Fruit fly (Drosophila melanogaster) whole organism, embryonic: ENCODE measurements around the gene wls.

ENCODE experiments used
- ATbp ChIP-seq: fragments of 200-800 bp; sonication (Bioruptor generic); optimal IDR thresholded peaks from 2 replicates; lab custom pipeline; 2017; ENCODE audit warnings: missing biosample characterization, mild to moderate bottlenecking, missing genetic modification characterization, missing genetic modification reagents
- Atf-2 ChIP-seq: fragments of 200-800 bp; sonication (Bioruptor generic); optimal IDR thresholded peaks from 2 replicates; lab custom pipeline; 2016; ENCODE audit warnings: missing biosample characterization, missing genetic modification characterization
- Awh ChIP-seq: fragments of 200-800 bp; sonication (Bioruptor generic); IDR thresholded peaks from 2 replicates; pipeline ENCODE4, ENCODE4 v1.3.6; 2022; ENCODE audit warnings: missing biosample characterization, missing genetic modification characterization
- B-H1 ChIP-seq: fragments of 200-800 bp; sonication (Bioruptor generic); IDR thresholded peaks from 3 replicates; pipeline ENCODE4 v1.3.6; 2022; ENCODE audit warnings: missing biosample characterization, missing genetic modification characterization
- BtbVII ChIP-seq: fragments of 200-800 bp; sonication (Bioruptor generic); optimal IDR thresholded peaks from 3 replicates; lab custom pipeline; 2017; ENCODE audit warnings: missing biosample characterization, mild to moderate bottlenecking, missing genetic modification characterization
- CG11085 ChIP-seq: fragments of 200-800 bp; sonication (Bioruptor generic); IDR thresholded peaks from 2 replicates; pipeline ENCODE4 v1.3.6; 2022; ENCODE audit warnings: missing biosample characterization, missing genetic modification characterization
- CG11247 ChIP-seq: fragments of 200-800 bp; sonication (Bioruptor generic); IDR thresholded peaks from 2 replicates; pipeline ENCODE4 v1.3.6; 2022; ENCODE audit warnings: missing biosample characterization, missing genetic modification characterization
- CG12236 ChIP-seq: fragments of 200-800 bp; sonication (Bioruptor generic); optimal IDR thresholded peaks from 2 replicates; lab custom pipeline; 2016; ENCODE audit warnings: missing biosample characterization, missing genetic modification characterization
- CG12942 ChIP-seq: fragments of 200-800 bp; sonication (Bioruptor generic); optimal IDR thresholded peaks from 3 replicates; lab custom pipeline; 2016; ENCODE audit warnings: missing biosample characterization, missing genetic modification characterization
- CG14710 ChIP-seq: fragments of 200-800 bp; sonication (Bioruptor generic); optimal IDR thresholded peaks from 3 replicates; lab custom pipeline; 2019; ENCODE audit warnings: missing biosample characterization, mild to moderate bottlenecking, missing genetic modification characterization, moderate library complexity
- CG14860 ChIP-seq: fragments of 200-800 bp; sonication (Bioruptor generic); IDR thresholded peaks from 3 replicates; pipeline ENCODE4 v1.3.6; 2022; ENCODE audit warnings: missing biosample characterization, missing genetic modification characterization; ENCODE audit not compliant: partially characterized antibody
- CG1529 ChIP-seq: fragments of 200-800 bp; sonication (Bioruptor generic); optimal IDR thresholded peaks from 3 replicates; lab custom pipeline; 2018; ENCODE audit warnings: missing biosample characterization, missing genetic modification characterization
- CG17385 ChIP-seq: fragments of 200-800 bp; sonication (Bioruptor generic); optimal IDR thresholded peaks from 3 replicates; lab custom pipeline; 2018; ENCODE audit warnings: missing biosample characterization, mild to moderate bottlenecking, missing genetic modification characterization
- CG18262 ChIP-seq: fragments of 200-800 bp; optimal IDR thresholded peaks from 3 replicates; lab custom pipeline; 2019; ENCODE audit warnings: missing biosample characterization, mild to moderate bottlenecking, missing genetic modification characterization, moderate library complexity
- CG30431 ChIP-seq: fragments of 200-800 bp; sonication (Bioruptor generic); optimal IDR thresholded peaks from 2 replicates; lab custom pipeline; 2017; ENCODE audit warnings: missing biosample characterization, missing genetic modification characterization
- CG31388 ChIP-seq: fragments of 200-800 bp; sonication (Bioruptor generic); optimal IDR thresholded peaks from 2 replicates; lab custom pipeline; 2016; ENCODE audit warnings: missing biosample characterization, missing genetic modification characterization
- CG4404 ChIP-seq: fragments of 200-800 bp; sonication (Bioruptor generic); IDR thresholded peaks from 2 replicates; pipeline ENCODE4 v1.3.6; 2022; ENCODE audit warnings: missing biosample characterization, missing genetic modification characterization
- CG4854 ChIP-seq: fragments of 200-800 bp; sonication (Bioruptor generic); optimal IDR thresholded peaks from 2 replicates; lab custom pipeline; 2016; ENCODE audit warnings: missing biosample characterization, missing genetic modification characterization, inconsistent platforms
- CG6791 ChIP-seq: fragments of 200-800 bp; sonication (Bioruptor generic); IDR thresholded peaks from 3 replicates; pipeline ENCODE4 v1.3.6; 2022; ENCODE audit warnings: missing biosample characterization, missing genetic modification characterization; ENCODE audit not compliant: partially characterized antibody
- CG7987 ChIP-seq: fragments of 200-800 bp; sonication (Bioruptor generic); optimal IDR thresholded peaks from 2 replicates; lab custom pipeline; 2018; ENCODE audit warnings: missing biosample characterization, mild to moderate bottlenecking, missing genetic modification characterization, moderate library complexity
- CG8281 ChIP-seq: fragments of 200-800 bp; sonication (Bioruptor generic); optimal IDR thresholded peaks from 2 replicates; lab custom pipeline; 2018; ENCODE audit warnings: missing biosample characterization, mild to moderate bottlenecking, missing genetic modification characterization, moderate library complexity
- CG8359 ChIP-seq: fragments of 200-800 bp; sonication (Bioruptor generic); optimal IDR thresholded peaks from 2 replicates; lab custom pipeline; 2017; ENCODE audit warnings: missing biosample characterization, mild to moderate bottlenecking, missing genetic modification characterization, borderline replicate concordance
- CG8924 ChIP-seq: fragments of 200-800 bp; optimal IDR thresholded peaks from 3 replicates; lab custom pipeline; 2019; ENCODE audit warnings: missing biosample characterization, mild to moderate bottlenecking, missing genetic modification characterization, moderate library complexity
- CG9215 ChIP-seq: fragments of 200-800 bp; sonication (Bioruptor generic); IDR thresholded peaks from 2 replicates; pipeline ENCODE4 v1.3.6; 2022; ENCODE audit warnings: missing biosample characterization, missing genetic modification characterization
- CoRest ChIP-seq: fragments of 200-800 bp; sonication (Bioruptor generic); optimal IDR thresholded peaks from 3 replicates; lab custom pipeline; 2018; ENCODE audit warnings: missing biosample characterization, mild to moderate bottlenecking, missing genetic modification characterization, moderate library complexity
- Dek ChIP-seq: fragments of 200-800 bp; sonication (Bioruptor generic); optimal IDR thresholded peaks from 3 replicates; lab custom pipeline; 2019; ENCODE audit warnings: missing biosample characterization, mild to moderate bottlenecking, missing genetic modification characterization, moderate library complexity
- Ets65A ChIP-seq: fragments of 200-800 bp; sonication (Bioruptor generic); peaks from one replicate; lab custom pipeline; 2016; ENCODE audit warnings: missing biosample characterization, missing genetic modification characterization
- Lpt ChIP-seq: fragments of >200 bp; optimal IDR thresholded peaks from 2 replicates; lab custom pipeline; 2018; ENCODE audit warnings: missing biosample characterization, missing genetic modification characterization
- MTF-1 ChIP-seq: fragments of 200-800 bp; sonication (Bioruptor generic); optimal IDR thresholded peaks from 2 replicates; lab custom pipeline; 2018; ENCODE audit warnings: missing biosample characterization, mild to moderate bottlenecking, missing genetic modification characterization, borderline replicate concordance
- Mad ChIP-seq: fragments of 200-800 bp; sonication (Bioruptor generic); optimal IDR thresholded peaks from 2 replicates; lab custom pipeline; 2016; ENCODE audit warnings: missing biosample characterization, missing genetic modification characterization
- Myb ChIP-seq: fragments of 200-800 bp; sonication (Bioruptor generic); optimal IDR thresholded peaks from 2 replicates; lab custom pipeline; 2016; ENCODE audit warnings: missing biosample characterization, missing genetic modification characterization
- NFAT ChIP-seq: fragments of 200-800 bp; sonication (Bioruptor generic); IDR thresholded peaks from 2 replicates; pipeline ENCODE4 v1.3.6; 2022; ENCODE audit warnings: missing biosample characterization, missing genetic modification characterization
- abd-A ChIP-seq: fragments of 200-800 bp; sonication (Bioruptor generic); optimal IDR thresholded peaks from 3 replicates; lab custom pipeline; 2019; ENCODE audit warnings: missing biosample characterization, mild to moderate bottlenecking, missing genetic modification characterization, moderate library complexity
- br ChIP-seq: fragments of >200 bp; optimal IDR thresholded peaks from 2 replicates; lab custom pipeline; 2017
- bsh ChIP-seq, 2 experiments: fragments of 200-800 bp; sonication (Bioruptor generic); optimal IDR thresholded peaks; 2 replicates each; lab custom pipeline; 2017 to 2018; ENCODE audit warnings: mild to moderate bottlenecking in 2 of 2, missing biosample characterization in 2 of 2, missing genetic modification characterization in 2 of 2, moderate library complexity in 1 of 2
- emc ChIP-seq: fragments of 200-800 bp; sonication (Bioruptor generic); optimal IDR thresholded peaks from 2 replicates; lab custom pipeline; 2016; ENCODE audit warnings: missing biosample characterization, missing genetic modification characterization
- eyg ChIP-seq: fragments of 200-800 bp; sonication (Bioruptor generic); optimal IDR thresholded peaks from 3 replicates; lab custom pipeline; 2016; ENCODE audit warnings: missing biosample characterization, missing genetic modification characterization
- gcm ChIP-seq: fragments of 200-800 bp; sonication (Bioruptor generic); optimal IDR thresholded peaks from 2 replicates; lab custom pipeline; 2019; ENCODE audit warnings: missing biosample characterization, mild to moderate bottlenecking, missing genetic modification characterization, moderate library complexity
- gt ChIP-seq: fragments of 200-800 bp; sonication (Bioruptor generic); IDR thresholded peaks from 2 replicates; pipeline ENCODE4 v1.3.6; 2022; ENCODE audit warnings: missing biosample characterization, missing genetic modification characterization
- her ChIP-seq: fragments of 200-800 bp; sonication (Bioruptor generic); optimal IDR thresholded peaks from 2 replicates; lab custom pipeline; 2016; ENCODE audit warnings: missing biosample characterization, missing genetic modification characterization
- lilli ChIP-seq: fragments of 200-800 bp; sonication (Bioruptor generic); optimal IDR thresholded peaks from 3 replicates; lab custom pipeline; 2016; ENCODE audit warnings: missing biosample characterization, missing genetic modification characterization
- odd ChIP-seq: fragments of 200-800 bp; sonication (Bioruptor generic); optimal IDR thresholded peaks from 2 replicates; lab custom pipeline; 2017; ENCODE audit warnings: missing biosample characterization, mild to moderate bottlenecking, missing genetic modification characterization
- pnt ChIP-seq: fragments of 200-800 bp; sonication (Bioruptor generic); optimal IDR thresholded peaks from 3 replicates; lab custom pipeline; 2016; ENCODE audit warnings: missing biosample characterization, missing genetic modification characterization
- schlank ChIP-seq: fragments of 200-800 bp; sonication (Bioruptor generic); optimal IDR thresholded peaks from 2 replicates; lab custom pipeline; 2018; ENCODE audit warnings: missing biosample characterization, mild to moderate bottlenecking, missing genetic modification characterization
- scrt ChIP-seq: fragments of 200-800 bp; sonication (Bioruptor generic); optimal IDR thresholded peaks from 2 replicates; lab custom pipeline; 2018; ENCODE audit warnings: missing biosample characterization, mild to moderate bottlenecking, missing genetic modification characterization, moderate library complexity
- seq ChIP-seq: fragments of 200-800 bp; sonication (Bioruptor generic); IDR thresholded peaks from 2 replicates; pipeline ENCODE4 v1.3.6; 2022; ENCODE audit warnings: missing biosample characterization, missing genetic modification characterization
- sna ChIP-seq: fragments of 200-800 bp; sonication (Bioruptor generic); IDR thresholded peaks from 2 replicates; pipeline ENCODE4 v1.3.6; 2022; ENCODE audit warnings: missing biosample characterization, missing genetic modification characterization; ENCODE audit not compliant: partially characterized antibody
- vnd ChIP-seq: fragments of 200-800 bp; sonication (Bioruptor generic); IDR thresholded peaks from 3 replicates; pipeline ENCODE4 v1.3.6; 2022; ENCODE audit warnings: missing biosample characterization, missing genetic modification characterization; ENCODE audit not compliant: partially characterized antibody
- zfh1 ChIP-seq: fragments of 200-800 bp; sonication (Bioruptor generic); IDR thresholded peaks from 3 replicates; pipeline ENCODE4 v1.3.6; 2022; ENCODE audit warnings: missing biosample characterization, missing genetic modification characterization

Gene wls

DNA sequence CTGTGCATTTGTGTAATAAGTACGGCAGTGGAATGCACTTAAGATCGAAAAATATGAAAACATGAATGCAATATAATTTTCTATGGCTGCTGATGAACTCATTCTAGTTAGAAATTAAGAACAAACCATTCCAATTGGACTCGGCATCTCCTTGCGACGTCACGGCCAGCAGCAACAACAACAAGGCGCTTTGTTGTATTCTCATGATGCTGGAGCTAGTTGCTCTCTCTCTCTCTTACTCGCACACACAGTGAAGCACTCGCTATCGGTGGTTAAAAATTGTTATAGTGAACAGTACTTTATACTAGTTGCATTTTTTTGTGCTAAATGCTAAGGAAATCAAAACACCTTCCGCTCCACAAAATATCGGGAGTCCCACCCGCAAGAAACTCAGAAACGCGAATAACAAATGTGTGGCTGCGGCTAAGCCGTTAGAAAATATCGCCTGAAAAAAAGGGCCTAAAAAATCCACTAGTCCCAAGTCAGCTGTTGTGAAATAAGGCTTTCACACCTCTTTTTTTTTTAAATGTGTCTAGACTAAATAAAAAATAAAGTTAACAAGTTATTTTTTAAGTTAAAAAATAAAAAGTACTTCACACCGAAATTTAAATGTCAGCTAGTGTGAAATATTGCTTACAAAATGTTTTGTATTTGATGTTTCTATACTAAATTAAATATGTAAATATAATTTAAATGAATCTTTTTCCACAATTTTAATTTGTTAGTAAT is 36.3 kb upstream of the wls start, which contains the start of gene Plod (continued):
- TF ChIP-seq scrt (GFP tag; lab: Kevin White, UChicago) (peak; percentile 43), CG11247 (GFP tag; lab: Robert Waterston, UW) (no peak), CG9215 (GFP tag; lab: Robert Waterston, UW) (no peak), Mad (peak; percentile 51), Dek (tag; lab: Kevin White, UChicago) (peak; percentile 77), lilli (GFP tag; lab: Kevin White, UChicago) (peak; percentile 55), her (GFP tag; lab: Kevin White, UChicago) (peak; percentile 51), CG4404 (GFP tag; lab: Robert Waterston, UW) (no peak), CoRest (tag; lab: Kevin White, UChicago) (peak; percentile 69), CG14860 (GFP tag; lab: Robert Waterston, UW) (no peak; the same call in 2 of the 3 replicates), ATbp (GFP tag; lab: Kevin White, UChicago) (peak; percentile 24), B-H1 (GFP tag; lab: Robert Waterston, UW) (peak; percentile 50; the same call in 1 of the 3 replicates), pnt (GFP tag; lab: Kevin White, UChicago) (no peak), NFAT (GFP tag; lab: Robert Waterston, UW) (peak; percentile 21; the same call in 1 of the 2 replicates), CG12236 (no peak), CG8281 (tag; lab: Kevin White, UChicago) (no peak), CG7987 (GFP tag; lab: Kevin White, UChicago) (no peak), vnd (no peak), Awh (peak; percentile 39; the same call in 1 of the 2 replicates), schlank (peak; percentile 21), sna (GFP tag; lab: Robert Waterston, UW) (no peak), gcm (GFP tag; lab: Kevin White, UChicago) (peak; percentile 13), gt (no peak), Myb (GFP tag; lab: Kevin White, UChicago) (peak; percentile 52), seq (GFP tag; lab: Robert Waterston, UW) (no peak), CG6791 (GFP tag; lab: Robert Waterston, UW) (0 out of 3 replicates have a peak, but pooled peaks have one; percentile 45), Lpt (GFP tag; lab: Kevin White, UChicago) (no peak), CG14710 (tag; lab: Kevin White, UChicago) (peak; percentile 63), CG30431 (GFP tag; lab: Kevin White, UChicago) (no peak), MTF-1 (GFP tag; lab: Kevin White, UChicago) (peak; percentile 45), emc (GFP tag; lab: Kevin White, UChicago) (no peak), CG1529 (no peak), CG31388 (GFP tag; lab: Kevin White, UChicago) (no peak), CG4854 (GFP tag; lab: Kevin White, UChicago) (no peak), CG11085 (GFP tag; lab: Robert Waterston, UW) (peak; percentile 7; the same call in 1 of the 2 replicates), odd (GFP tag; lab: Kevin White, UChicago) (peak; percentile 33), eyg (GFP tag; lab: Kevin White, UChicago) (no peak), CG12942 (peak; percentile 40), bsh (GFP tag; optimal IDR thresholded peaks at IDR 0.05; lab: Kevin White, UChicago) (peak in 1 of 2 experiments; percentile 65), CG18262 (tag; lab: Kevin White, UChicago) (peak; percentile 48), zfh1 (GFP tag; lab: Robert Waterston, UW) (peak; percentile 44; the same call in 1 of the 3 replicates), CG8924 (tag; lab: Kevin White, UChicago) (peak; percentile 40), Atf-2 (no peak), BtbVII (GFP tag; lab: Kevin White, UChicago) (peak; percentile 29), br (lab: Kevin White, UChicago) (no peak), CG8359 (no peak), CG17385 (GFP tag; lab: Kevin White, UChicago) (peak; percentile 19), Ets65A (GFP tag; lab: Kevin White, UChicago) (peak; percentile 44), abd-A (tag; lab: Kevin White, UChicago) (no peak)
